Fruit fly (Drosophila melanogaster): ENCODE results near the gene SC35.

DNA sequence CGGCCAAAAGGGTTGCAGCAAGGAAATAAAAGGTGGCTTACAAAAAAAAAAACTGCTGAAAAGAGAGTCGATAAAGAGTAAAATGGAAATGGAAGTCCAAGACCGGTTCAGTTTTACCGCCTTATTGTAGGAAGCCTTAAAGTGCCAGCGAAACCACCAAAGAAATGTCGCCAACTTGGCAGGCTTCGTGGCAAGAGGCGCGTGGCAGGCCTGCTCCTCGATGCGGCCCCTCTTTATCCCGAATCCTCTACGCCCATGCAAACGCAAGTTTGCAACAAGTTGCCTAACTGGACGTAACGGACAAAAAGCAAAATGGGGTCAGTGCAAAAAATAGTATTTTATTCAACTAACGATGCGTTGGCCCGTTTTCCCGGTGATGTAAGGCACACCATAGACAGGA lies 46.4 kb upstream of the SC35 start:
- TF ChIP-seq CG8478 (optimal IDR thresholded peaks at IDR 0.05) (no peak), CTCF (optimal IDR thresholded peaks at IDR 0.05) (no peak)

Measured in S2 (cell line).